Worm (Caenorhabditis elegans): ENCODE results near the gene M28.4.

DNA sequence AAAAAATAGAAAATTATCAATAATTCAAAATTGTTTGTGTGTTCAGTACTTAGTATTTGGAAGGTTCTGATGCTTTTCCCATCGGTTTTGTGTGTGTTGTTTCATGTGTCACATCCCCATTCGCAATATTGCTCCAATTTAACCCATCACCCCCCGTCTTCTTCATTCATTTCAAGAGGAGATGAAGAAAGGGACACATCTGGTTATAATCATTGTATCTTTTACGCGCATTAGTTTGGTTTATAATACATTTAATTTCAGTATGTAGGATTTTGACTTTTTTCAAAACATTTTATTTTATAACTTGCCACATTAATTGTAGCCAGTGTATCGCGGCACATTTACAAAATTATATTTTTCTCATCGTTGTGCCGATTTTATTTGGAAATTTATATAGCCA, 36.6 kb downstream of the M28.4 start:
- no peak for TF ChIP-seq ztf-29 (GFP tag; IDR thresholded peaks at IDR 0.05)
- no peak for TF ChIP-seq flt-1 (GFP tag; IDR thresholded peaks at IDR 0.05)
